Fruit fly (Drosophila melanogaster): Measurements from ENCODE around the gene Gr98d.

Gr98d gene

DNA sequence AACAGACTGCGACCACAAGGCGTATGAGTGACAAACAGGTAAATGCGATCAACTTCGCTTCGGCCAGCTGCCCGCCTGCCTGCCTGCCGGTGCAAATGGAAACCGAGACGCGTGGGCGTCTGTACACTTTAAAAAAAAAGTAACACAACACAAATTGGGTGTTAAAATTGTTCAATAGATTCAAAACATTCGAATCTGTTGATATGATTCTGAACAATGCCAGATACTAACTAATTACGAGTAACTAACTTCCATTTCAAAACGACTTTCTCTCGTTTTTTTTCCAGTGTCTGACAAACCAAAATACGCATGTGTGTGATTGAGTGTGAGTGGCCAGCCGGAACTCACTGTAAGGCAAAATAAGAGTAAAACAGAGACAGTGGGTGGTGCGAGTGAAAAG, 23.9 kb downstream of the Gr98d start (continued):
- TF ChIP-seq sage (GFP tag; optimal IDR thresholded peaks at IDR 0.05) = peak; percentile 79
- TF ChIP-seq pan (optimal IDR thresholded peaks at IDR 0.05) = no peak
- TF ChIP-seq tai (GFP tag; optimal IDR thresholded peaks at IDR 0.05) = peak; percentile 70
- no peak for TF ChIP-seq Dfd (GFP tag; optimal IDR thresholded peaks at IDR 0.05)
- peak; percentile 87 for TF ChIP-seq OdsH (GFP tag; optimal IDR thresholded peaks at IDR 0.05)
- TF ChIP-seq dmrt93B (GFP tag; optimal IDR thresholded peaks at IDR 0.05) = peak; percentile 80
- peak; percentile 85 for TF ChIP-seq rgr (GFP tag; optimal IDR thresholded peaks at IDR 0.05)
- TF ChIP-seq psq (GFP tag; optimal IDR thresholded peaks at IDR 0.05) = peak; percentile 75
- TF ChIP-seq N (GFP tag; optimal IDR thresholded peaks at IDR 0.05) = no peak

DNA sequence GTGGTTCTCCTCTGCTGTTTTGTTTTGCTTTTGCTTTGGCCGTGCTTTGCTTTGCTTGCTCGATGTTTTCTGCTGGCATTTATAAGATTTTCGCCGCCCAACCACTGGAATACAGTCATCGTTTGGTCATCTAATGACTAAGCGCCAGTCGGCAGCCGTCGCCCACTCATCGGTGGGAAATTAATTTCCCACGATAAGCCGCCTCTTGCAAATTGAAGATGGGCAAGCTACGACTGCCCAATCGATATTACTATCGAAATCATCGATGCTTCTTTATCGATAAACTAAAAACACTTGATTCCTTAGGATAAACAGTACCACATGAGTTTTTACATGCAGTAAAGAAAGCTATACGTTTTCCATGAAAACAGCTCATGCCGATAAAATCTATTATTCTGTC, 24.8 kb downstream of the Gr98d start:
- TF ChIP-seq lola (GFP tag; optimal IDR thresholded peaks at IDR 0.05) (no peak), CG32264 (GFP tag; optimal IDR thresholded peaks at IDR 0.05) (no peak), ey (GFP tag; optimal IDR thresholded peaks at IDR 0.05) (no peak), brk (GFP tag; optimal IDR thresholded peaks at IDR 0.05) (no peak), Hr83 (GFP tag; optimal IDR thresholded peaks at IDR 0.05; ENCODE audit: poor library complexity, severe bottlenecking) (no peak)

DNA sequence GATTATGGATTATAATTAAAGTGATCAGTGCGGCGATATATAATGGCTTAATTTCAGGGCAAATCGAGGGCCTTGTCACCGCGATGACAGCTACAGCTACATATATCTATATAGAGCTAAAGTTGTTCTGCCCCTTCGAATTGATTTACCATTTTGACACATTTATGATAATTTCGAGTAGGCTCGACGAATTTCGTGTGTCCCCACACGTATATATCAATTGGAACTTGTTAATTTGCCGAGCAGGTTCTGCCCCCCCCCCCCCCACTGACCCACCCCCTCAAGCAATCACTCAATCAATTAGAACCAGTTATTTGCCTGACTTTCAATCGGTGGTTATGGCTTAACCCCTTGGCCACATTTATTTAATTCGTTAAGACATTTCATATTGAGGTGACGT, 33.6 kb downstream of the Gr98d start:
- TF ChIP-seq jim (GFP tag; optimal IDR thresholded peaks at IDR 0.05) = no peak
- TF ChIP-seq Jra (GFP tag; optimal IDR thresholded peaks at IDR 0.05) = no peak
- no peak for TF ChIP-seq fru (GFP tag; optimal IDR thresholded peaks at IDR 0.05)
- no peak for TF ChIP-seq dsf (GFP tag; optimal IDR thresholded peaks at IDR 0.05; ENCODE audit: borderline replicate concordance)
- no peak for TF ChIP-seq ey (GFP tag; optimal IDR thresholded peaks at IDR 0.05)
- no peak for TF ChIP-seq psq (GFP tag; optimal IDR thresholded peaks at IDR 0.05)
- TF ChIP-seq Hnf4 (GFP tag; optimal IDR thresholded peaks at IDR 0.05) = no peak
- TF ChIP-seq dmrt93B (GFP tag; optimal IDR thresholded peaks at IDR 0.05) = no peak
- no peak for TF ChIP-seq Vsx2 (GFP tag; optimal IDR thresholded peaks at IDR 0.05; ENCODE audit: partially characterized antibody)
- no peak for TF ChIP-seq br (GFP tag; optimal IDR thresholded peaks at IDR 0.05)
- TF ChIP-seq CG32264 (GFP tag; optimal IDR thresholded peaks at IDR 0.05) = no peak
- no peak for TF ChIP-seq Dif (GFP tag; optimal IDR thresholded peaks at IDR 0.05; ENCODE audit: partially characterized antibody)
- TF ChIP-seq CG9705 (GFP tag; optimal IDR thresholded peaks at IDR 0.05) = no peak
- TF ChIP-seq brk (GFP tag; optimal IDR thresholded peaks at IDR 0.05) = no peak

DNA sequence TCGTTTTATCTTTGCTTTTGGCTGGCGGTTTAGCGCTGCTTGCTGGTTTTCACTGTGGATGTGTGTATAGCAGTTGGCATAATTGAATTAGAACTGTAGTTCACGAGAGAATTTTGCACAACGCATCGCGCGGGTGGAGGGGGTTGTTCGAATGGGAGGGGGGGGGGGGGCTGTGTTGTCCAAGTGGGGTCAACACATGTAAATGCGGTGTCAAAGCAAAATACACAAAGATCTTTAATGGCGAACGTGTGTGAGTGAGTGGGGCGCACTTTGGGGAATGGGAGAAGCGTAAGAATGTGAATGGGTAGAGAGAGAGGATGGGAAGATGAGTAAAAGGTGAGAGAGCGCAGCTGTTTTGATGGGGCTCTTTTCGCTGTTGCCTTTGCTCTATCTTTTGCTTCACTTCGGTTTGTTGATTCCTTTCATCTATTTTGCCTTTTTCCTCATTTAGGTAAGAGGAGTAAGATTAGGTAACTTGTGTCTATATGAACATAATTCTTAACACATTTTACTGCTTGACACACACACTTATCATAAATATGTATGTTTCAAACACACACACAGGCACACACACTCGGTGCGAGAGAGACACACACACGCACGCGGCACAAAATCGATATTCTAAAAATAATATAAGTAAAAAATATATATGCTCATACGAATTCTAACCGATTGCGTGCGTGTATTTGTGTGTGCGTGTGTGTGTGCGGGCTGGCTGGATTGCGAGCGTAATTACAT, 34.6 kb downstream of the Gr98d start:
- TF ChIP-seq Hnf4 (GFP tag; optimal IDR thresholded peaks at IDR 0.05) = no peak
- no peak for TF ChIP-seq Mio (GFP tag; optimal IDR thresholded peaks at IDR 0.05)
- TF ChIP-seq OdsH (GFP tag; optimal IDR thresholded peaks at IDR 0.05) = no peak
- no peak for TF ChIP-seq CG9705 (GFP tag; optimal IDR thresholded peaks at IDR 0.05)
- TF ChIP-seq CG32264 (GFP tag; optimal IDR thresholded peaks at IDR 0.05) = no peak
- TF ChIP-seq Abd-B (GFP tag; optimal IDR thresholded peaks at IDR 0.05) = no peak
- TF ChIP-seq br (GFP tag; optimal IDR thresholded peaks at IDR 0.05) = no peak
- TF ChIP-seq dl (GFP tag; optimal IDR thresholded peaks at IDR 0.05; ENCODE audit: insufficient read depth in 1 of 2, partially characterized antibody in 2 of 2) = no peak
- peak; percentile 40 for TF ChIP-seq Hr83 (GFP tag; optimal IDR thresholded peaks at IDR 0.05; ENCODE audit: poor library complexity, severe bottlenecking)
- no peak for TF ChIP-seq GATAd (GFP tag; optimal IDR thresholded peaks at IDR 0.05)
- no peak for TF ChIP-seq usp (GFP tag; optimal IDR thresholded peaks at IDR 0.05)
- TF ChIP-seq woc (GFP tag; optimal IDR thresholded peaks at IDR 0.05) = no peak
- peak; percentile 20 for TF ChIP-seq brk (GFP tag; optimal IDR thresholded peaks at IDR 0.05)
- TF ChIP-seq dmrt93B (GFP tag; optimal IDR thresholded peaks at IDR 0.05) = no peak
- TF ChIP-seq psq (GFP tag; optimal IDR thresholded peaks at IDR 0.05) = peak; percentile 72
- no peak for TF ChIP-seq Dfd (GFP tag; optimal IDR thresholded peaks at IDR 0.05)
- no peak for TF ChIP-seq Jra (GFP tag; optimal IDR thresholded peaks at IDR 0.05)
- TF ChIP-seq Rel (GFP tag; optimal IDR thresholded peaks at IDR 0.05) = no peak
- peak; percentile 14 for TF ChIP-seq Rel (tag; optimal IDR thresholded peaks at IDR 0.05)
- no peak for TF ChIP-seq pan (optimal IDR thresholded peaks at IDR 0.05)
- TF ChIP-seq N (GFP tag; optimal IDR thresholded peaks at IDR 0.05) = no peak
- TF ChIP-seq Dif (GFP tag; optimal IDR thresholded peaks at IDR 0.05; ENCODE audit: partially characterized antibody) = peak; percentile 54
